Fruit fly (Drosophila melanogaster) whole organism, embryonic: ENCODE data around the gene CG14036.

ENCODE experiments used
- Antp ChIP-seq: fragments of 200-800 bp; sonication (Bioruptor generic); optimal IDR thresholded peaks from 3 replicates; lab custom pipeline; 2016; ENCODE audit warnings: missing biosample characterization, missing genetic modification characterization
- Atf6 ChIP-seq: fragments of 200-800 bp; sonication (Bioruptor generic); IDR thresholded peaks from 2 replicates; pipeline ENCODE4 v1.3.6; 2022; ENCODE audit warnings: missing biosample characterization, missing genetic modification characterization
- Awh ChIP-seq: fragments of 200-800 bp; sonication (Bioruptor generic); IDR thresholded peaks from 2 replicates; pipeline ENCODE4, ENCODE4 v1.3.6; 2022; ENCODE audit warnings: missing biosample characterization, missing genetic modification characterization
- Bteb2 ChIP-seq: fragments of 200-800 bp; sonication (Bioruptor generic); optimal IDR thresholded peaks from 2 replicates; lab custom pipeline; 2016; ENCODE audit warnings: missing biosample characterization, missing genetic modification characterization
- CG10209 ChIP-seq: fragments of 200-800 bp; sonication (Bioruptor generic); optimal IDR thresholded peaks from 3 replicates; lab custom pipeline; 2017; ENCODE audit warnings: missing biosample characterization, mild to moderate bottlenecking, missing genetic modification characterization, missing genetic modification reagents
- CG11085 ChIP-seq: fragments of 200-800 bp; sonication (Bioruptor generic); IDR thresholded peaks from 2 replicates; pipeline ENCODE4 v1.3.6; 2022; ENCODE audit warnings: missing biosample characterization, missing genetic modification characterization
- CG12769 ChIP-seq: fragments of 200-800 bp; sonication (Bioruptor generic); optimal IDR thresholded peaks from 2 replicates; lab custom pipeline; 2019; ENCODE audit warnings: missing biosample characterization, mild to moderate bottlenecking, missing genetic modification characterization, moderate library complexity
- CG13424 ChIP-seq: fragments of 200-800 bp; sonication (Bioruptor generic); optimal IDR thresholded peaks from 2 replicates; lab custom pipeline; 2019; ENCODE audit warnings: missing biosample characterization, mild to moderate bottlenecking, missing genetic modification characterization, moderate library complexity
- CG13894 ChIP-seq: fragments of 200-800 bp; sonication (Bioruptor generic); optimal IDR thresholded peaks from 3 replicates; lab custom pipeline; 2018; ENCODE audit warnings: missing biosample characterization, mild to moderate bottlenecking, missing genetic modification characterization, moderate library complexity
- CG17328 ChIP-seq: fragments of 200-800 bp; sonication (Bioruptor generic); IDR thresholded peaks from 2 replicates; pipeline ENCODE4 v1.3.6; 2022; ENCODE audit warnings: missing biosample characterization, missing genetic modification characterization
- CG17612 ChIP-seq: fragments of 200-800 bp; sonication (Bioruptor generic); IDR thresholded peaks from 2 replicates; pipeline ENCODE4 v1.3.6; 2022; ENCODE audit warnings: missing biosample characterization, missing genetic modification characterization
- CG18262 ChIP-seq: fragments of 200-800 bp; optimal IDR thresholded peaks from 3 replicates; lab custom pipeline; 2019; ENCODE audit warnings: missing biosample characterization, mild to moderate bottlenecking, missing genetic modification characterization, moderate library complexity
- CG2202 ChIP-seq: fragments of 200-800 bp; sonication (Bioruptor generic); optimal IDR thresholded peaks from 2 replicates; lab custom pipeline; 2018; ENCODE audit warnings: missing biosample characterization, mild to moderate bottlenecking, missing genetic modification characterization
- CG3838 ChIP-seq: fragments of 200-800 bp; sonication (Bioruptor generic); optimal IDR thresholded peaks from 3 replicates; lab custom pipeline; 2016; ENCODE audit warnings: missing biosample characterization, missing genetic modification characterization
- CG4328 ChIP-seq: fragments of 200-800 bp; sonication (Bioruptor generic); optimal IDR thresholded peaks from 3 replicates; lab custom pipeline; 2017; ENCODE audit warnings: missing biosample characterization, missing genetic modification reagents, missing genetic modification characterization
- CG4854 ChIP-seq: fragments of 200-800 bp; sonication (Bioruptor generic); optimal IDR thresholded peaks from 2 replicates; lab custom pipeline; 2016; ENCODE audit warnings: missing biosample characterization, missing genetic modification characterization, inconsistent platforms
- CG6175 ChIP-seq: fragments of 200-800 bp; sonication (Bioruptor generic); IDR thresholded peaks from 3 replicates; pipeline ENCODE4 v1.3.6; 2022; ENCODE audit warnings: missing biosample characterization, missing genetic modification characterization
- CG6791 ChIP-seq: fragments of 200-800 bp; sonication (Bioruptor generic); IDR thresholded peaks from 3 replicates; pipeline ENCODE4 v1.3.6; 2022; ENCODE audit warnings: missing biosample characterization, missing genetic modification characterization; ENCODE audit not compliant: partially characterized antibody
- Dref ChIP-seq: fragments of 200-800 bp; sonication (Bioruptor generic); IDR thresholded peaks from 2 replicates; pipeline ENCODE4 v1.3.6; 2022; ENCODE audit warnings: missing biosample characterization, missing genetic modification characterization
- Drgx ChIP-seq: fragments of 200-800 bp; sonication (Bioruptor generic); IDR thresholded peaks from 2 replicates; pipeline ENCODE4 v1.3.6; 2022; ENCODE audit warnings: missing biosample characterization, missing genetic modification characterization
- Ets97D ChIP-seq: fragments of 200-800 bp; sonication (Bioruptor generic); optimal IDR thresholded peaks from 3 replicates; lab custom pipeline; 2016; ENCODE audit warnings: missing biosample characterization, missing genetic modification characterization
- H15 ChIP-seq: fragments of 200-800 bp; sonication (Bioruptor generic); IDR thresholded peaks from 3 replicates; pipeline ENCODE4 v1.3.6; 2022; ENCODE audit warnings: missing biosample characterization, missing genetic modification characterization
- H2.0 ChIP-seq: fragments of 200-800 bp; sonication (Bioruptor generic); IDR thresholded peaks from 2 replicates; pipeline ENCODE4 v1.3.6; 2022; ENCODE audit warnings: missing biosample characterization, missing genetic modification characterization
- Hr39 ChIP-seq: fragments of >200 bp; optimal IDR thresholded peaks from 2 replicates; lab custom pipeline; 2017
- MESR4 ChIP-seq: fragments of 200-800 bp; sonication (Bioruptor generic); optimal IDR thresholded peaks from 2 replicates; lab custom pipeline; 2018; ENCODE audit warnings: missing biosample characterization, mild to moderate bottlenecking, missing genetic modification characterization, moderate library complexity
- MTF-1 ChIP-seq: fragments of 200-800 bp; sonication (Bioruptor generic); optimal IDR thresholded peaks from 2 replicates; lab custom pipeline; 2018; ENCODE audit warnings: missing biosample characterization, mild to moderate bottlenecking, missing genetic modification characterization, borderline replicate concordance
- Myb ChIP-seq: fragments of 200-800 bp; sonication (Bioruptor generic); optimal IDR thresholded peaks from 2 replicates; lab custom pipeline; 2016; ENCODE audit warnings: missing biosample characterization, missing genetic modification characterization
- Neu2 ChIP-seq: fragments of 200-800 bp; sonication (Bioruptor generic); optimal IDR thresholded peaks from 3 replicates; lab custom pipeline; 2016; ENCODE audit warnings: missing biosample characterization, missing genetic modification characterization, borderline replicate concordance
- Nf-YB ChIP-seq: fragments of 200-800 bp; sonication (Bioruptor generic); optimal IDR thresholded peaks from 3 replicates; lab custom pipeline; 2019; ENCODE audit warnings: missing biosample characterization, mild to moderate bottlenecking, missing genetic modification characterization, moderate library complexity
- Opbp ChIP-seq: fragments of 200-800 bp; sonication (Bioruptor generic); IDR thresholded peaks from 3 replicates; pipeline ENCODE4 v1.3.6; 2022; ENCODE audit warnings: missing biosample characterization, missing genetic modification characterization; ENCODE audit not compliant: partially characterized antibody
- Pdp1 ChIP-seq, 2 experiments: fragments of 200-800 bp; sonication (Bioruptor generic); optimal IDR thresholded peaks; 3 replicates each; lab custom pipeline; 2016; ENCODE audit warnings: missing biosample characterization in 2 of 2, missing genetic modification characterization in 2 of 2, mild to moderate bottlenecking in 1 of 2, moderate library complexity in 1 of 2
- Rfx ChIP-seq: fragments of 200-800 bp; sonication (Bioruptor generic); IDR thresholded peaks from 2 replicates; pipeline ENCODE4 v1.3.6; 2022; ENCODE audit warnings: missing biosample characterization, missing genetic modification characterization
- Side ChIP-seq: fragments of 200-800 bp; sonication (Bioruptor generic); optimal IDR thresholded peaks from 2 replicates; lab custom pipeline; 2016; ENCODE audit warnings: missing biosample characterization, missing genetic modification characterization
- Taf1 ChIP-seq: fragments of 200-800 bp; sonication (Bioruptor generic); IDR thresholded peaks from 2 replicates; pipeline ENCODE4 v1.3.6; 2022; ENCODE audit warnings: missing biosample characterization, missing genetic modification characterization
- YL-1 ChIP-seq: fragments of 200-800 bp; sonication (Bioruptor generic); optimal IDR thresholded peaks from 3 replicates; lab custom pipeline; 2017; ENCODE audit warnings: missing biosample characterization, mild to moderate bottlenecking, missing genetic modification characterization
- aop ChIP-seq: fragments of 200-800 bp; sonication (Bioruptor generic); IDR thresholded peaks from 2 replicates; pipeline ENCODE4 v1.3.6; 2022; ENCODE audit warnings: missing biosample characterization, missing genetic modification characterization
- ase ChIP-seq: fragments of 200-800 bp; sonication (Bioruptor generic); IDR thresholded peaks from 3 replicates; pipeline ENCODE4 v1.3.6; 2022; ENCODE audit warnings: missing biosample characterization, missing genetic modification characterization
- ash1 ChIP-seq: fragments of 200-800 bp; sonication (Bioruptor generic); optimal IDR thresholded peaks from 2 replicates; lab custom pipeline; 2018; ENCODE audit warnings: missing biosample characterization, mild to moderate bottlenecking, missing genetic modification characterization
- dati ChIP-seq: fragments of 200-800 bp; sonication (Bioruptor generic); IDR thresholded peaks from 2 replicates; pipeline ENCODE4 v1.3.6; 2022; ENCODE audit warnings: missing biosample characterization, missing genetic modification characterization
- disco-r ChIP-seq: fragments of 200-800 bp; sonication (Bioruptor generic); optimal IDR thresholded peaks from 2 replicates; lab custom pipeline; 2016; ENCODE audit warnings: missing biosample characterization, missing genetic modification characterization
- dm ChIP-seq: fragments of 200-800 bp; sonication (Bioruptor generic); optimal IDR thresholded peaks from 3 replicates; lab custom pipeline; 2016; ENCODE audit warnings: missing biosample characterization, missing genetic modification characterization
- fd64A ChIP-seq: fragments of 200-800 bp; sonication (Bioruptor generic); optimal IDR thresholded peaks from 3 replicates; lab custom pipeline; 2018; ENCODE audit warnings: missing biosample characterization, mild to moderate bottlenecking, missing genetic modification characterization
- grn ChIP-seq: fragments of 200-800 bp; sonication (Bioruptor generic); optimal IDR thresholded peaks from 3 replicates; lab custom pipeline; 2017; ENCODE audit warnings: missing biosample characterization, missing genetic modification characterization
- maf-S ChIP-seq: fragments of 200-800 bp; sonication (Bioruptor generic); optimal IDR thresholded peaks from 2 replicates; lab custom pipeline; 2016; ENCODE audit warnings: missing biosample characterization, missing genetic modification characterization
- org-1 ChIP-seq: fragments of 200-800 bp; sonication (Bioruptor generic); optimal IDR thresholded peaks from 2 replicates; lab custom pipeline; 2017; ENCODE audit warnings: missing biosample characterization, missing genetic modification characterization
- pros ChIP-seq: fragments of 200-800 bp; sonication (Bioruptor generic); optimal IDR thresholded peaks from 3 replicates; lab custom pipeline; 2019; ENCODE audit warnings: missing biosample characterization, mild to moderate bottlenecking, missing genetic modification characterization, moderate library complexity
- row ChIP-seq: fragments of 200-800 bp; sonication (Bioruptor generic); IDR thresholded peaks from 3 replicates; pipeline ENCODE4 v1.3.6; 2022; ENCODE audit warnings: missing biosample characterization, missing genetic modification characterization
- scrt ChIP-seq: fragments of 200-800 bp; sonication (Bioruptor generic); optimal IDR thresholded peaks from 2 replicates; lab custom pipeline; 2018; ENCODE audit warnings: missing biosample characterization, mild to moderate bottlenecking, missing genetic modification characterization, moderate library complexity
- tio ChIP-seq: fragments of 200-800 bp; sonication (Bioruptor generic); optimal IDR thresholded peaks from 2 replicates; lab custom pipeline; 2017; ENCODE audit warnings: missing biosample characterization, missing genetic modification characterization, inconsistent platforms
- trem ChIP-seq: fragments of 200-800 bp; optimal IDR thresholded peaks from 3 replicates; lab custom pipeline; 2019; ENCODE audit warnings: missing biosample characterization, mild to moderate bottlenecking, missing genetic modification characterization, moderate library complexity
- ttk ChIP-seq: fragments of 200-800 bp; sonication (Bioruptor generic); IDR thresholded peaks from 2 replicates; pipeline ENCODE4 v2.1.2; 2022; ENCODE audit warnings: missing biosample characterization, missing genetic modification characterization
- zen ChIP-seq: fragments of 200-800 bp; sonication (Bioruptor generic); optimal IDR thresholded peaks from 3 replicates; lab custom pipeline; 2018; ENCODE audit warnings: missing biosample characterization, mild to moderate bottlenecking, missing genetic modification characterization, moderate library complexity

The CG14036 gene

DNA sequence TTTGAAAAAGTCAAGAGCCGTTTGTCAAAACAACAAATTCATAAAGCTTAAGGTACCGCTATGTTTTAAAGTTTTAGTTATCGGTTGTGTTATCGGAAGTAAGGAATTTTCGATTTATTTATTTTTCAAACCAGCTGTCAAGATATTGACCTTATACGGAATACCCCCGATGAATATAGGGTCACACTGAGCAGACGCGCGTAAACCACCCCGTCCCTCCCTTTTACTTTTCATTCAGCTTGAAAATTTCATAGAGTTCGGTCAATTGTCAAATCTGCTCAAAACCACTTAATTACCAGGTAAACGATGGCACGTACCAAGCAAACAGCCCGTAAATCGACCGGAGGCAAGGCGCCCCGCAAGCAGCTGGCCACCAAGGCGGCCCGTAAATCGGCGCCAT is at the start of gene CG14036, which contains the start of gene His3.3A (continued):
- TF ChIP-seq disco-r (GFP tag; lab: Kevin White, UChicago) (no peak), CG18262 (tag; lab: Kevin White, UChicago) (no peak), Opbp (peak; percentile 63; the same call in 2 of the 3 replicates), Rfx (GFP tag; lab: Robert Waterston, UW) (peak; percentile 42), Pdp1 (GFP tag; optimal IDR thresholded peaks at IDR 0.05; lab: Kevin White, UChicago) (no peak), Antp (GFP tag; lab: Kevin White, UChicago) (no peak), CG4854 (no peak), MTF-1 (GFP tag; lab: Kevin White, UChicago) (no peak), YL-1 (peak; percentile 63), scrt (GFP tag; lab: Kevin White, UChicago) (no peak), maf-S (GFP tag; lab: Kevin White, UChicago) (no peak), zen (peak; percentile 25), CG13894 (tag; lab: Kevin White, UChicago) (peak; percentile 41), grn (GFP tag; lab: Kevin White, UChicago) (no peak), CG6791 (GFP tag; lab: Robert Waterston, UW) (peak; percentile 70; the same call in 2 of the 3 replicates), ase (no peak), MESR4 (GFP tag; lab: Kevin White, UChicago) (peak; percentile 89), dati (GFP tag; lab: Robert Waterston, UW) (no peak), CG12769 (peak; percentile 20), Bteb2 (GFP tag; lab: Kevin White, UChicago) (no peak), Taf1 (GFP tag; lab: Robert Waterston, UW) (no peak), Drgx (GFP tag; lab: Robert Waterston, UW) (no peak), Atf6 (GFP tag; lab: Robert Waterston, UW) (no peak), Dref (peak; percentile 91), Ets97D (GFP tag; lab: Kevin White, UChicago) (peak; percentile 81), dm (peak; percentile 29), Neu2 (GFP tag; lab: Kevin White, UChicago) (no peak), CG17328 (GFP tag; lab: Robert Waterston, UW) (0 out of 2 replicates have a peak, but pooled peaks have one; percentile 21), ash1 (GFP tag; lab: Kevin White, UChicago) (peak; percentile 13), CG6175 (GFP tag; lab: Robert Waterston, UW) (no peak), Side (GFP tag; lab: Kevin White, UChicago) (no peak), CG17612 (GFP tag; lab: Robert Waterston, UW) (no peak), tio (GFP tag; lab: Kevin White, UChicago) (no peak), H15 (GFP tag; lab: Robert Waterston, UW) (no peak), CG4328 (GFP tag; lab: Kevin White, UChicago) (no peak), org-1 (no peak), Nf-YB (GFP tag; lab: Kevin White, UChicago) (no peak), Hr39 (lab: Kevin White, UChicago) (no peak), CG13424 (tag; lab: Kevin White, UChicago) (peak; percentile 43), CG3838 (GFP tag; lab: Kevin White, UChicago) (no peak), CG11085 (no peak), ttk (GFP tag; lab: Robert Waterston, UW) (no peak), fd64A (GFP tag; lab: Kevin White, UChicago) (no peak), pros (no peak), Myb (GFP tag; lab: Kevin White, UChicago) (peak; percentile 75), Awh (GFP tag; lab: Robert Waterston, UW) (no peak), aop (no peak), H2.0 (GFP tag; lab: Robert Waterston, UW) (no peak), trem (tag; lab: Kevin White, UChicago) (peak; percentile 75), CG10209 (GFP tag; lab: Kevin White, UChicago) (no peak), row (peak; percentile 51; the same call in 2 of the 3 replicates), CG2202 (tag; lab: Kevin White, UChicago) (no peak)
